Fruit fly (Drosophila melanogaster) whole organism, embryonic: Measurements from ENCODE around the gene CG14006.

Experiments used
- CG10959 ChIP-seq: fragments of 200-800 bp; sonication (Bioruptor generic); IDR thresholded peaks from 2 replicates; pipeline ENCODE4 v1.3.6; 2022; ENCODE audit warnings: missing biosample characterization, missing genetic modification characterization
- CG11085 ChIP-seq: fragments of 200-800 bp; sonication (Bioruptor generic); IDR thresholded peaks from 2 replicates; pipeline ENCODE4 v1.3.6; 2022; ENCODE audit warnings: missing biosample characterization, missing genetic modification characterization
- CG11723 ChIP-seq: fragments of 200-800 bp; sonication (Bioruptor generic); optimal IDR thresholded peaks from 2 replicates; lab custom pipeline; 2017; ENCODE audit warnings: missing biosample characterization, mild to moderate bottlenecking, missing genetic modification characterization
- CG15514 ChIP-seq: fragments of 200-800 bp; sonication (Bioruptor generic); optimal IDR thresholded peaks from 3 replicates; lab custom pipeline; 2017; ENCODE audit warnings: missing biosample characterization, missing genetic modification characterization, mild to moderate bottlenecking, moderate library complexity, missing genetic modification reagents
- CG15696 ChIP-seq: fragments of 200-800 bp; sonication (Bioruptor generic); optimal IDR thresholded peaks from 2 replicates; lab custom pipeline; 2019; ENCODE audit warnings: missing biosample characterization, mild to moderate bottlenecking, missing genetic modification characterization, moderate library complexity
- CG1602 ChIP-seq: fragments of 200-800 bp; sonication (Bioruptor generic); optimal IDR thresholded peaks from 3 replicates; lab custom pipeline; 2016; ENCODE audit warnings: missing biosample characterization, missing genetic modification characterization
- CG17385 ChIP-seq: fragments of 200-800 bp; sonication (Bioruptor generic); optimal IDR thresholded peaks from 3 replicates; lab custom pipeline; 2018; ENCODE audit warnings: missing biosample characterization, mild to moderate bottlenecking, missing genetic modification characterization
- CG17612 ChIP-seq: fragments of 200-800 bp; sonication (Bioruptor generic); IDR thresholded peaks from 2 replicates; pipeline ENCODE4 v1.3.6; 2022; ENCODE audit warnings: missing biosample characterization, missing genetic modification characterization
- CG17802 ChIP-seq: fragments of 200-800 bp; sonication (Bioruptor generic); optimal IDR thresholded peaks from 2 replicates; lab custom pipeline; 2018; ENCODE audit warnings: missing biosample characterization, mild to moderate bottlenecking, missing genetic modification characterization, moderate library complexity
- CG2120 ChIP-seq: fragments of 200-800 bp; sonication (Bioruptor generic); optimal IDR thresholded peaks from 3 replicates; lab custom pipeline; 2016; ENCODE audit warnings: missing biosample characterization, missing genetic modification characterization
- CG3838 ChIP-seq: fragments of 200-800 bp; sonication (Bioruptor generic); optimal IDR thresholded peaks from 3 replicates; lab custom pipeline; 2016; ENCODE audit warnings: missing biosample characterization, missing genetic modification characterization
- CG4328 ChIP-seq: fragments of 200-800 bp; sonication (Bioruptor generic); optimal IDR thresholded peaks from 3 replicates; lab custom pipeline; 2017; ENCODE audit warnings: missing biosample characterization, missing genetic modification reagents, missing genetic modification characterization
- CG4854 ChIP-seq: fragments of 200-800 bp; sonication (Bioruptor generic); optimal IDR thresholded peaks from 2 replicates; lab custom pipeline; 2016; ENCODE audit warnings: missing biosample characterization, missing genetic modification characterization, inconsistent platforms
- CG7786 ChIP-seq: fragments of 200-800 bp; sonication (Bioruptor generic); optimal IDR thresholded peaks from 2 replicates; lab custom pipeline; 2016; ENCODE audit warnings: missing biosample characterization, missing genetic modification characterization
- CG7928 ChIP-seq: fragments of 200-800 bp; sonication (Bioruptor generic); optimal IDR thresholded peaks from 2 replicates; lab custom pipeline; 2017; ENCODE audit warnings: missing biosample characterization, mild to moderate bottlenecking, missing genetic modification characterization
- CG9932 ChIP-seq: fragments of 200-800 bp; sonication (Bioruptor generic); IDR thresholded peaks from 2 replicates; pipeline ENCODE4 v1.3.6; 2022; ENCODE audit warnings: missing biosample characterization, missing genetic modification characterization
- Chrac-16 ChIP-seq: fragments of 200-800 bp; sonication (Bioruptor generic); optimal IDR thresholded peaks from 3 replicates; lab custom pipeline; 2016; ENCODE audit warnings: missing biosample characterization, missing genetic modification characterization
- CkIIα-i1 ChIP-seq: fragments of 200-800 bp; sonication (Bioruptor generic); IDR thresholded peaks from 2 replicates; pipeline ENCODE4 v1.3.6; 2022; ENCODE audit warnings: missing biosample characterization, missing genetic modification characterization
- D ChIP-seq, 2 experiments: fragments of 200-800 bp in 1 of 2; fragments of >200 bp in 1 of 2; sonication (Bioruptor generic) in 1 of 2; optimal IDR thresholded peaks; 2 replicates in 1 of 2; 3 replicates in 1 of 2; lab custom pipeline; 2017; ENCODE audit warnings: mild to moderate bottlenecking in 1 of 2, missing biosample characterization in 1 of 2, missing genetic modification characterization in 1 of 2, missing genetic modification reagents in 1 of 2
- Dek ChIP-seq: fragments of 200-800 bp; sonication (Bioruptor generic); optimal IDR thresholded peaks from 3 replicates; lab custom pipeline; 2019; ENCODE audit warnings: missing biosample characterization, mild to moderate bottlenecking, missing genetic modification characterization, moderate library complexity
- Dfd ChIP-seq, 2 experiments: fragments of >200 bp; optimal IDR thresholded peaks; 2 replicates each; lab custom pipeline; 2017; ENCODE audit warnings: missing biosample characterization in 2 of 2, missing genetic modification characterization in 2 of 2
- Kr ChIP-seq: fragments of 200-800 bp; sonication (Bioruptor generic); optimal IDR thresholded peaks from 2 replicates; lab custom pipeline; 2017; ENCODE audit warnings: missing biosample characterization, mild to moderate bottlenecking, missing genetic modification characterization
- MBD-R2 ChIP-seq: fragments of 200-800 bp; sonication (Bioruptor generic); IDR thresholded peaks from 2 replicates; pipeline ENCODE4 v1.3.6; 2022; ENCODE audit warnings: missing biosample characterization, missing genetic modification characterization
- NC2α ChIP-seq: fragments of 200-800 bp; sonication (Bioruptor generic); optimal IDR thresholded peaks from 2 replicates; lab custom pipeline; 2016; ENCODE audit warnings: missing biosample characterization, missing genetic modification characterization
- Pdp1 ChIP-seq, 2 experiments: fragments of 200-800 bp; sonication (Bioruptor generic); optimal IDR thresholded peaks; 3 replicates each; lab custom pipeline; 2016; ENCODE audit warnings: missing biosample characterization in 2 of 2, missing genetic modification characterization in 2 of 2, mild to moderate bottlenecking in 1 of 2, moderate library complexity in 1 of 2
- Rfx ChIP-seq: fragments of 200-800 bp; sonication (Bioruptor generic); IDR thresholded peaks from 2 replicates; pipeline ENCODE4 v1.3.6; 2022; ENCODE audit warnings: missing biosample characterization, missing genetic modification characterization
- Sox102F ChIP-seq: fragments of 200-800 bp; sonication (Bioruptor generic); optimal IDR thresholded peaks from 2 replicates; lab custom pipeline; 2018; ENCODE audit warnings: missing biosample characterization, mild to moderate bottlenecking, missing genetic modification characterization, moderate library complexity
- Taf1 ChIP-seq: fragments of 200-800 bp; sonication (Bioruptor generic); IDR thresholded peaks from 2 replicates; pipeline ENCODE4 v1.3.6; 2022; ENCODE audit warnings: missing biosample characterization, missing genetic modification characterization
- Trl ChIP-seq, 3 experiments: fragments of >200 bp in 2 of 3; fragments of 200-800 bp in 1 of 3; sonication (Bioruptor generic) in 1 of 3; optimal IDR thresholded peaks; 2 replicates in 1 of 3; 3 replicates in 2 of 3; lab custom pipeline; 2016 to 2017; ENCODE audit warnings: missing biosample characterization in 1 of 3, missing genetic modification characterization in 1 of 3
- Xrp1 ChIP-seq: fragments of 200-800 bp; sonication (Bioruptor generic); IDR thresholded peaks from 2 replicates; pipeline ENCODE4 v1.3.6; 2022; ENCODE audit warnings: missing biosample characterization, missing genetic modification characterization
- chif ChIP-seq, 2 experiments: fragments of 200-800 bp; sonication (Bioruptor generic); optimal IDR thresholded peaks; 3 replicates each; lab custom pipeline; 2016; ENCODE audit warnings: missing biosample characterization in 2 of 2, missing genetic modification characterization in 2 of 2
- chinmo ChIP-seq: fragments of 200-800 bp; sonication (Bioruptor generic); IDR thresholded peaks from 4 replicates; pipeline ENCODE4 v1.3.6; 2022; ENCODE audit warnings: missing biosample characterization, missing genetic modification characterization; ENCODE audit not compliant: partially characterized antibody
- chn ChIP-seq: fragments of 200-800 bp; sonication (Bioruptor generic); optimal IDR thresholded peaks from 2 replicates; lab custom pipeline; 2016; ENCODE audit warnings: missing biosample characterization, missing genetic modification characterization
- dpn ChIP-seq, 2 experiments: fragments of 200-800 bp; sonication (Bioruptor generic); optimal IDR thresholded peaks; 3 replicates each; lab custom pipeline; 2016; ENCODE audit warnings: missing biosample characterization in 2 of 2, missing genetic modification characterization in 2 of 2
- fd64A ChIP-seq: fragments of 200-800 bp; sonication (Bioruptor generic); optimal IDR thresholded peaks from 3 replicates; lab custom pipeline; 2018; ENCODE audit warnings: missing biosample characterization, mild to moderate bottlenecking, missing genetic modification characterization
- ind ChIP-seq: fragments of 200-800 bp; sonication (Bioruptor generic); optimal IDR thresholded peaks from 3 replicates; lab custom pipeline; 2016; ENCODE audit warnings: missing biosample characterization, missing genetic modification characterization
- jigr1 ChIP-seq: fragments of 200-800 bp; sonication (Bioruptor generic); IDR thresholded peaks from 3 replicates; pipeline ENCODE4 v1.3.6; 2022; ENCODE audit warnings: missing biosample characterization, missing genetic modification characterization
- ken ChIP-seq: fragments of 200-800 bp; sonication (Bioruptor generic); IDR thresholded peaks from 3 replicates; pipeline ENCODE4 v1.3.6; 2022; ENCODE audit warnings: missing biosample characterization, missing genetic modification characterization
- lilli ChIP-seq: fragments of 200-800 bp; sonication (Bioruptor generic); optimal IDR thresholded peaks from 3 replicates; lab custom pipeline; 2016; ENCODE audit warnings: missing biosample characterization, missing genetic modification characterization
- nau ChIP-seq: fragments of 200-800 bp; sonication (Bioruptor generic); optimal IDR thresholded peaks from 3 replicates; lab custom pipeline; 2017; ENCODE audit warnings: missing biosample characterization, mild to moderate bottlenecking, missing genetic modification characterization, missing genetic modification reagents
- prd ChIP-seq, 3 experiments: fragments of >200 bp in 2 of 3; fragments of 200-800 bp in 1 of 3; sonication (Bioruptor generic) in 1 of 3; optimal IDR thresholded peaks in 2 of 3; IDR thresholded peaks in 1 of 3; 2 replicates in 2 of 3; 3 replicates in 1 of 3; pipeline versions ENCODE4 v1.3.6 to Lab custom; 2017 to 2022; ENCODE audit warnings: missing biosample characterization in 1 of 3, missing genetic modification characterization in 1 of 3
- repo ChIP-seq: fragments of 200-800 bp; sonication (Bioruptor generic); optimal IDR thresholded peaks from 2 replicates; lab custom pipeline; 2016; ENCODE audit warnings: missing biosample characterization, missing genetic modification characterization
- rib ChIP-seq: fragments of 200-800 bp; sonication (Bioruptor generic); IDR thresholded peaks from 2 replicates; pipeline ENCODE4 v1.3.6; 2022; ENCODE audit warnings: missing biosample characterization, missing genetic modification characterization
- sens ChIP-seq: fragments of 200-800 bp; sonication (Bioruptor generic); peaks from one replicate; lab custom pipeline; 2016; ENCODE audit warnings: missing biosample characterization, missing genetic modification characterization
- slbo ChIP-seq: fragments of 200-800 bp; sonication (Bioruptor generic); IDR thresholded peaks from 2 replicates; pipeline ENCODE4 v1.3.6; 2022; ENCODE audit warnings: missing biosample characterization, missing genetic modification characterization
- slou ChIP-seq: fragments of 200-800 bp; sonication (Bioruptor generic); optimal IDR thresholded peaks from 3 replicates; lab custom pipeline; 2016; ENCODE audit warnings: missing biosample characterization, missing genetic modification characterization
- so ChIP-seq: fragments of 200-800 bp; sonication (Bioruptor generic); IDR thresholded peaks from 3 replicates; pipeline ENCODE4 v1.3.6; 2022; ENCODE audit warnings: missing biosample characterization, missing genetic modification characterization
- stwl ChIP-seq: fragments of 200-800 bp; sonication (Bioruptor generic); optimal IDR thresholded peaks from 3 replicates; lab custom pipeline; 2018; ENCODE audit warnings: missing biosample characterization, mild to moderate bottlenecking, missing genetic modification characterization, moderate library complexity
- tll ChIP-seq, 2 experiments: fragments of 200-800 bp in 1 of 2; fragments of >200 bp in 1 of 2; sonication (Bioruptor generic) in 1 of 2; optimal IDR thresholded peaks; 2 replicates each; lab custom pipeline; 2017 to 2019; ENCODE audit warnings: missing biosample characterization in 2 of 2, missing genetic modification characterization in 2 of 2, mild to moderate bottlenecking in 1 of 2, moderate library complexity in 1 of 2

CG14006 gene

DNA sequence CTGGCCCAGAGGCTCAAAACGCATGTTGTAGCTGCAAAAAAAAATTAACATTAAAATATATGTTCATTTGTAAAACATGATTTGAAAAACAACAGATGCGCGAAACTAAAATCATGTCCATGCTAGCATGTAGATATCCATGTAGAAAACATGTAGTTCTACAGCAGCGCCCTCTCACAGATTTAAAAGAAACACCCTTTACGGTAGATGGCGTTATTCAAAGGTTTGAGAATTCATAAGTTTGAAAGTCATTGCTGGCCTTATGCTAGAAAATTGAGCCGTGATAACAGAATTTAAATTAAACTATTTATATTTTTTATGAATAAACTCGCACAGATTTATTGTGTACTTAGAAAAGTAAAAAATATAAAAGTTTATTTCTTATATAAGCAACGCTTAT, 42.6 kb upstream of the CG14006 start (continued):
- TF ChIP-seq stwl (tag; lab: Kevin White, UChicago) (peak; percentile 78), D (optimal IDR thresholded peaks at IDR 0.05; lab: Kevin White, UChicago) (no peak), D (GFP tag; optimal IDR thresholded peaks at IDR 0.05; lab: Kevin White, UChicago) (no peak), slou (peak; percentile 47), CG1602 (GFP tag; lab: Kevin White, UChicago) (peak; percentile 32), sens (GFP tag; lab: Kevin White, UChicago) (peak; percentile 26), CG4854 (peak; percentile 14), CG11723 (GFP tag; lab: Kevin White, UChicago) (no peak), CkIIα-i1 (GFP tag; lab: Robert Waterston, UW) (no peak), Taf1 (GFP tag; lab: Robert Waterston, UW) (no peak), Sox102F (GFP tag; lab: Kevin White, UChicago) (peak; percentile 35), nau (GFP tag; lab: Kevin White, UChicago) (no peak), Dek (tag; lab: Kevin White, UChicago) (peak; percentile 49), ken (peak; percentile 73; the same call in 2 of the 3 replicates), CG15514 (peak; percentile 2), CG11085 (GFP tag; lab: Robert Waterston, UW) (peak; percentile 18; the same call in 1 of the 2 replicates), NC2α (GFP tag; lab: Kevin White, UChicago) (no peak), lilli (GFP tag; lab: Kevin White, UChicago) (peak; percentile 37), Trl (optimal IDR thresholded peaks at IDR 0.05; lab: Kevin White, UChicago) (no peak), Trl (GFP tag; optimal IDR thresholded peaks at IDR 0.05; lab: Kevin White, UChicago) (peak; percentile 13), tll (GFP tag; optimal IDR thresholded peaks at IDR 0.05; lab: Kevin White, UChicago) (no peak), CG9932 (GFP tag; lab: Robert Waterston, UW) (peak; percentile 79), Xrp1 (GFP tag; lab: Robert Waterston, UW) (peak; percentile 27; the same call in 1 of the 2 replicates), CG10959 (GFP tag; lab: Robert Waterston, UW) (no peak), chif (GFP tag; optimal IDR thresholded peaks at IDR 0.05; lab: Kevin White, UChicago) (peak in 1 of 2 experiments; percentile 49), slbo (GFP tag; lab: Robert Waterston, UW) (peak; percentile 74), CG17612 (no peak), MBD-R2 (GFP tag; lab: Robert Waterston, UW) (peak; percentile 16; the same call in 1 of the 2 replicates), CG2120 (GFP tag; lab: Kevin White, UChicago) (peak; percentile 29), chn (GFP tag; lab: Kevin White, UChicago) (no peak), Dfd (GFP tag; optimal IDR thresholded peaks at IDR 0.05; lab: Kevin White, UChicago) (no peak), Pdp1 (GFP tag; optimal IDR thresholded peaks at IDR 0.05; lab: Kevin White, UChicago) (peak; percentile 4 to 40), CG17802 (no peak), chinmo (GFP tag; lab: Robert Waterston, UW) (0 out of 4 replicates have a peak, but pooled peaks have one; percentile 8), Rfx (GFP tag; lab: Robert Waterston, UW) (peak; percentile 85), CG17385 (GFP tag; lab: Kevin White, UChicago) (no peak), Chrac-16 (GFP tag; lab: Kevin White, UChicago) (peak; percentile 69), CG4328 (GFP tag; lab: Kevin White, UChicago) (no peak), CG3838 (GFP tag; lab: Kevin White, UChicago) (no peak), CG7928 (GFP tag; lab: Kevin White, UChicago) (no peak), dpn (GFP tag; optimal IDR thresholded peaks at IDR 0.05; lab: Kevin White, UChicago) (peak; percentile 32 to 53), CG15696 (tag; lab: Kevin White, UChicago) (peak; percentile 63), Kr (no peak), CG7786 (GFP tag; lab: Kevin White, UChicago) (no peak), fd64A (GFP tag; lab: Kevin White, UChicago) (no peak), ind (GFP tag; lab: Kevin White, UChicago) (peak; percentile 51), repo (GFP tag; lab: Kevin White, UChicago) (no peak), so (GFP tag; lab: Robert Waterston, UW) (no peak), rib (GFP tag; lab: Robert Waterston, UW) (no peak), prd (optimal IDR thresholded peaks at IDR 0.05; lab: Kevin White, UChicago) (peak in 1 of 2 experiments; percentile 89), prd (GFP tag; IDR thresholded peaks at IDR 0.05; lab: Robert Waterston, UW) (peak; percentile 71), jigr1 (GFP tag; lab: Robert Waterston, UW) (no peak)
